Worm (Caenorhabditis elegans) whole organism, young adult: ENCODE data around the gene F48G7.4.

Experiments used
- F39B2.1 ChIP-seq: fragments of 200-800 bp; sonication (Bioruptor generic); IDR thresholded peaks from 2 replicates; pipeline ENCODE4 v1.3.6; 2022; ENCODE audit warnings: missing genetic modification reagents, missing genetic modification characterization, missing compliant biosample characterization
- F49E8.2 ChIP-seq: sonication (generic microtip); optimal IDR thresholded peaks from 3 replicates; lab custom pipeline; 2017; ENCODE audit warnings: missing genetic modification characterization, mild to moderate bottlenecking, missing compliant biosample characterization, antibody characterized with exemption, moderate library complexity; ENCODE audit not compliant: insufficient read depth
- Y56A3A.18 ChIP-seq: fragments of 200-800 bp; sonication (Bioruptor generic); IDR thresholded peaks from 2 replicates; pipeline ENCODE4 v1.3.6; 2022; ENCODE audit warnings: missing genetic modification reagents, missing genetic modification characterization, missing compliant biosample characterization
- attf-5 ChIP-seq: fragments of 200-800 bp; sonication (Bioruptor generic); optimal IDR thresholded peaks from 2 replicates; lab custom pipeline; 2018; ENCODE audit warnings: mild to moderate bottlenecking, missing genetic modification characterization, missing compliant biosample characterization
- hmg-1.2 ChIP-seq: fragments of 200-800 bp; sonication (Bioruptor generic); IDR thresholded peaks from 2 replicates; pipeline ENCODE4 v1.3.6; 2022; ENCODE audit warnings: missing genetic modification reagents, missing genetic modification characterization, missing compliant biosample characterization
- lsl-1 ChIP-seq: fragments of 200-800 bp; sonication (Bioruptor generic); optimal IDR thresholded peaks from 2 replicates; lab custom pipeline; 2018; ENCODE audit warnings: mild to moderate bottlenecking, missing genetic modification characterization, moderate library complexity, missing compliant biosample characterization
- madf-8 ChIP-seq: fragments of 200-800 bp; sonication (Bioruptor generic); conservative IDR thresholded peaks from 2 replicates; pipeline ENCODE4 v1.3.6; 2022; ENCODE audit warnings: missing genetic modification reagents, missing genetic modification characterization, missing compliant biosample characterization
- nhr-80 ChIP-seq: sonication (generic microtip); optimal IDR thresholded peaks from 2 replicates; lab custom pipeline; 2016; ENCODE audit warnings: missing genetic modification characterization, missing compliant biosample characterization
- rec-8 ChIP-seq, 2 experiments: sonication (generic microtip); optimal IDR thresholded peaks; 2 replicates each; lab custom pipeline; 2016; ENCODE audit warnings: mild to moderate bottlenecking in 2 of 2, missing genetic modification characterization in 2 of 2, missing genetic modification reagents in 2 of 2, missing genotype in 2 of 2, missing biosample characterization in 1 of 2, missing compliant biosample characterization in 1 of 2, moderate library complexity in 1 of 2
- zfh-2 ChIP-seq: fragments of 200-800 bp; sonication (Bioruptor generic); conservative IDR thresholded peaks from 2 replicates; pipeline ENCODE4 v1.3.6; 2022; ENCODE audit warnings: missing genetic modification reagents, missing genetic modification characterization, missing compliant biosample characterization

Gene F48G7.4

DNA sequence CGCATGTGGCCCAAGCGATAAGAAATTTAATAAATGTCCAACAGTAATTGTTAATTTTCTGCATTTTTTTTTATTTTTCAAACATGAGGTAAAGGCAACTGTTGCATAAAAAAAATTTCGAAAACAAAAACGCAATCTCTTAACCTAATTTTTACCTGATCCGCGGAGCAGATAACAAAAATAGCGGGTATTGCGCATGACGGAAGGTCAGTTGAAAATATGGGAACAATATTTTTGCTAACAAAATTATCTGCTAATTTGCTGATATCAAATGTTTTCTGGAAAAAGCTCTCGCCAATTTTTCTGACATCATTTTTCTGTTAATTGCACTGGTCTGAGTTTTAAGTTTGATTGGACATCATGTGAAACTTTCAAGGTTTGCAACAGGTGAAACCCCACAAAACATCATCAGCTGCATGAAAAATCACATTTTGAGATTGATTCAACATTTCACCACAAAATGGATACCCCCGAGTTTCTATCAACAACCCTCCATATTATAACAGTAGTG lies 45.1 kb downstream of the F48G7.4 start, which contains the start of the genes F31F4.11 and srh-266 (continued):
- TF ChIP-seq lsl-1 (GFP tag; lab: Kevin White, UChicago): no peak
- no peak for TF ChIP-seq madf-8 (GFP tag; lab: Robert Waterston, UW)

DNA sequence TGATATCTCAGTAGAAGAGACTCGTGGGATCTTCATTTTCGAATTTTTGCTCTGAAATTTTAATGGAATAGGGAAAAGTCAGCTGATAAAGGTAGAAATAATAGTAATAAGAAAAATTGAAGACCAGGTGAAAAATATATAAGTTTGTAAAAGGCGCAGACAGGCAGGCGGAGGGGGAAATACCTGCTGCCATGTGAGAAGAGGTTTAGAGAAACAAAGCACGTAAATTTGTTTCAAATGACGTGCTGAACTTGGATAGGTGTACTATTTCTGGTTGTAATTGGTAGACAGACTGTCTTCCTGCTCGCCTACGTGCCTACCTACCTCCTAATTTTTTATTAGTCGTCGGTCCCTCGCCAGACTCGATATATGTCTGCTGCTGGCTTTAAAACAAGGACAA lies 48.2 kb downstream of the F48G7.4 start, which contains the start of gene nhr-180:
nhr-180 (minus strand) TSS at position 52 of the 400 bp plus-strand sequence.
- no peak for TF ChIP-seq zfh-2 (GFP tag; lab: Robert Waterston, UW)
- TF ChIP-seq rec-8 (tag; optimal IDR thresholded peaks at IDR 0.05; lab: Kevin White, UChicago): no peak
- no peak for TF ChIP-seq F39B2.1 (GFP tag; lab: Robert Waterston, UW)
- TF ChIP-seq Y56A3A.18 (GFP tag; lab: Robert Waterston, UW): no peak
- TF ChIP-seq hmg-1.2 (GFP tag; lab: Robert Waterston, UW): peak; percentile 47; the same call in 1 of the 2 replicates
- peak; percentile 23 for TF ChIP-seq attf-5 (GFP tag; lab: Kevin White, UChicago)
- peak; percentile 58 for TF ChIP-seq nhr-80
- TF ChIP-seq F49E8.2: no peak
